Worm (Caenorhabditis elegans) whole organism, mixed stage, embryonic: ENCODE measurements around the gene npp-24.

Source experiments
- blmp-1 ChIP-seq: fragments of 150-350 bp; optimal IDR thresholded peaks from 2 replicates; lab custom pipeline; 2014; ENCODE audit warnings: missing biosample characterization, missing genetic modification characterization
- ces-1 ChIP-seq: fragments of 150-350 bp; optimal IDR thresholded peaks from 2 replicates; lab custom pipeline; 2014; ENCODE audit warnings: missing biosample characterization, missing genetic modification reagents, missing genetic modification characterization
- elt-3 ChIP-seq: fragments of 150-350 bp; optimal IDR thresholded peaks from 2 replicates; lab custom pipeline; 2014; ENCODE audit warnings: missing biosample characterization, missing genetic modification characterization
- lin-32 ChIP-seq: fragments of 200-800 bp; sonication (Bioruptor generic); optimal IDR thresholded peaks from 2 replicates; lab custom pipeline; 2018; ENCODE audit warnings: mild to moderate bottlenecking, missing genetic modification characterization, missing compliant biosample characterization
- mep-1 ChIP-seq: fragments of 150-350 bp; optimal IDR thresholded peaks from 2 replicates; lab custom pipeline; 2017; ENCODE audit warnings: missing biosample characterization, missing genetic modification reagents, missing genetic modification characterization, inconsistent platforms
- mls-2 ChIP-seq: sonication (generic microtip); optimal IDR thresholded peaks from 2 replicates; lab custom pipeline; 2016; ENCODE audit warnings: mild to moderate bottlenecking, missing genetic modification characterization, moderate library complexity, missing compliant biosample characterization
- nhr-12 ChIP-seq: fragments of 150-350 bp; optimal IDR thresholded peaks from 2 replicates; lab custom pipeline; 2014; ENCODE audit warnings: missing biosample characterization, missing genetic modification characterization
- nhr-28 ChIP-seq: fragments of 150-350 bp; optimal IDR thresholded peaks from 2 replicates; lab custom pipeline; 2014; ENCODE audit warnings: missing biosample characterization, missing genetic modification characterization
- nhr-76 ChIP-seq: sonication (generic microtip); optimal IDR thresholded peaks from 2 replicates; lab custom pipeline; 2017; ENCODE audit warnings: missing biosample characterization, missing genetic modification characterization
- snpc-4 ChIP-seq: fragments of 150-350 bp; optimal IDR thresholded peaks from 2 replicates; lab custom pipeline; 2014; ENCODE audit warnings: missing biosample characterization, missing genetic modification characterization
- unc-39 ChIP-seq: fragments of 150-350 bp; optimal IDR thresholded peaks from 2 replicates; lab custom pipeline; 2014; ENCODE audit warnings: missing biosample characterization, missing genetic modification characterization
- unc-62 ChIP-seq: fragments of 150-350 bp; optimal IDR thresholded peaks from 2 replicates; lab custom pipeline; 2014; ENCODE audit warnings: missing biosample characterization, missing genetic modification reagents, missing genetic modification characterization
- zip-8 ChIP-seq: fragments of 150-350 bp; optimal IDR thresholded peaks from 2 replicates; lab custom pipeline; 2014; ENCODE audit warnings: missing biosample characterization, missing genetic modification characterization

ce11 chrII:5494405-5494804 lies 11.3 kb upstream of the npp-24 start, which contains the start of gene F12A10.6:
- TF ChIP-seq elt-3 (tag; lab: Kevin White, UChicago): no peak
- no peak for TF ChIP-seq mep-1 (tag; lab: Kevin White, UChicago)
- no peak for TF ChIP-seq blmp-1 (tag; lab: Kevin White, UChicago)
- no peak for TF ChIP-seq ces-1 (GFP tag; lab: Kevin White, UChicago)
- TF ChIP-seq unc-62: no peak
- no peak for TF ChIP-seq nhr-76 (tag; lab: Kevin White, UChicago)
- TF ChIP-seq nhr-12 (tag; lab: Kevin White, UChicago): no peak
- TF ChIP-seq mls-2: no peak
- no peak for TF ChIP-seq unc-39 (tag; lab: Kevin White, UChicago)
- no peak for TF ChIP-seq lin-32 (GFP tag; lab: Kevin White, UChicago)
- TF ChIP-seq snpc-4: no peak
- TF ChIP-seq zip-8: no peak
- no peak for TF ChIP-seq nhr-28 (tag; lab: Kevin White, UChicago)
